Fruit fly (Drosophila melanogaster): ENCODE measurements around the gene Serinc.

The Serinc gene

DNA sequence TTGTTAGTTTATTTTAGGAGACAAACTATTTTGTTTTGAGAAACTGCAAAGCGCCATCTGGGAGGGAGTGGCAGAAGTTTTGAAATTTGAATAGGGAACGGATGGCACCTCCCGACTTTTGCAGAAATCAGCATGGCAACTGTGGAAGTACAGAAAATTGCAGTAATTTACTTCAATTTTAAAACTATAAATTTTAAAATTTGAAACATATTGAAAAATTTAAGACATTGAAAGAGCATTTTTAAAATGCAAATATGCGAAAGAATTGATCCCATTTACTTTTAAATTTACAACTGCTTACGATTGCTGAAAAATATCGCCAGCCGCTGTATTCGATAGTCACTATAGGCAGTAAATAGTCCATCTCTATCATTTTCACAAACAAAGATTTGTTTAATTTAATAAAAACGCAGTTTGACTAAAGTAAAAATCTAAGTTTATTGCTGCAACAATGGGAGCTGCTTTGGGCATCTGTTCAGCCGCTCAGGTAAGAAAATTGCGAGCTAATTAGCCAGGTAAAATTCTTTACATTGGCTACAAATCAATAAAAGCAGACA, at the start of gene Serinc (continued):
- TF ChIP-seq CG1603 (tag; optimal IDR thresholded peaks at IDR 0.05) (peak; percentile 44), B-H2 (GFP tag; optimal IDR thresholded peaks at IDR 0.05) (peak; percentile 59), lbe (GFP tag; optimal IDR thresholded peaks at IDR 0.05) (peak; percentile 56), BtbVII (GFP tag; optimal IDR thresholded peaks at IDR 0.05) (peak; percentile 17), ems (GFP tag; optimal IDR thresholded peaks at IDR 0.05) (peak; percentile 42), dati (GFP tag; IDR thresholded peaks at IDR 0.05) (no peak), CG9727 (GFP tag; optimal IDR thresholded peaks at IDR 0.05) (peak; percentile 68), bcd (GFP tag; optimal IDR thresholded peaks at IDR 0.05) (peak; percentile 65), Six4 (GFP tag; optimal IDR thresholded peaks at IDR 0.05) (peak; percentile 7), Lhr (GFP tag; optimal IDR thresholded peaks at IDR 0.05) (peak; percentile 86), dm (GFP tag; optimal IDR thresholded peaks at IDR 0.05) (peak; percentile 49), Asciz (GFP tag; optimal IDR thresholded peaks at IDR 0.05) (no peak), CG9797 (GFP tag; optimal IDR thresholded peaks at IDR 0.05) (peak; percentile 37), CG11247 (GFP tag; IDR thresholded peaks at IDR 0.05) (0 out of 2 replicates have a peak, but pooled peaks have one; percentile 5), CG13424 (tag; optimal IDR thresholded peaks at IDR 0.05) (peak; percentile 71), Bdp1 (GFP tag; optimal IDR thresholded peaks at IDR 0.05) (peak; percentile 49), CG31441 (GFP tag; IDR thresholded peaks at IDR 0.05) (no peak), wor (GFP tag; IDR thresholded peaks at IDR 0.05) (no peak; the same call in 1 of the 2 replicates), Nf-YC (tag; optimal IDR thresholded peaks at IDR 0.05) (no peak), trem (tag; optimal IDR thresholded peaks at IDR 0.05) (peak; percentile 88), ab (GFP tag; optimal IDR thresholded peaks at IDR 0.05) (no peak), pita (GFP tag; optimal IDR thresholded peaks at IDR 0.05) (peak; percentile 49), CG17361 (GFP tag; IDR thresholded peaks at IDR 0.05) (peak; percentile 65; the same call in 2 of the 3 replicates), CG42726 (GFP tag; IDR thresholded peaks at IDR 0.05; ENCODE audit: partially characterized antibody) (peak; percentile 95), dan (GFP tag; IDR thresholded peaks at IDR 0.05) (no peak), CG7372 (GFP tag; IDR thresholded peaks at IDR 0.05) (0 out of 2 replicates have a peak, but pooled peaks have one; percentile 28), CG7928 (GFP tag; optimal IDR thresholded peaks at IDR 0.05) (peak; percentile 35), Nf-YB (GFP tag; optimal IDR thresholded peaks at IDR 0.05) (peak; percentile 37), toy (GFP tag; IDR thresholded peaks at IDR 0.05) (no peak), CG11723 (GFP tag; optimal IDR thresholded peaks at IDR 0.05) (no peak), YL-1 (GFP tag; optimal IDR thresholded peaks at IDR 0.05) (peak; percentile 81), salm (tag; optimal IDR thresholded peaks at IDR 0.05) (no peak), CG4730 (GFP tag; IDR thresholded peaks at IDR 0.05) (no peak), CG4282 (GFP tag; optimal IDR thresholded peaks at IDR 0.05) (peak; percentile 27), tna (GFP tag; IDR thresholded peaks at IDR 0.05; ENCODE audit: partially characterized antibody) (peak; percentile 95), Tbp (GFP tag; optimal IDR thresholded peaks at IDR 0.05) (no peak), CG1832 (GFP tag; optimal IDR thresholded peaks at IDR 0.05) (no peak), CG17385 (GFP tag; optimal IDR thresholded peaks at IDR 0.05) (peak; percentile 38), Mad (GFP tag; optimal IDR thresholded peaks at IDR 0.05) (peak; percentile 62), tin (GFP tag; optimal IDR thresholded peaks at IDR 0.05) (peak; percentile 73), CG1233 (GFP tag; optimal IDR thresholded peaks at IDR 0.05) (peak; percentile 28), grn (GFP tag; optimal IDR thresholded peaks at IDR 0.05) (no peak), CG10543 (GFP tag; optimal IDR thresholded peaks at IDR 0.05) (peak; percentile 74), CG1647 (GFP tag; optimal IDR thresholded peaks at IDR 0.05) (peak; percentile 51), CG12155 (GFP tag; optimal IDR thresholded peaks at IDR 0.05) (peak; percentile 30), odd (GFP tag; optimal IDR thresholded peaks at IDR 0.05) (no peak), Stat92E (GFP tag; optimal IDR thresholded peaks at IDR 0.05) (peak in 1 of 3 experiments; percentile 57), fd96Cb (tag; optimal IDR thresholded peaks at IDR 0.05) (peak; percentile 34), D (optimal IDR thresholded peaks at IDR 0.05) (no peak), D (GFP tag; optimal IDR thresholded peaks at IDR 0.05) (peak; percentile 33)

Measured in whole organism, embryonic.